Worm (Caenorhabditis elegans) whole organism, L4/young adult: Measurements from ENCODE around the gene pigm-1.

Experiments
- W03F9.2 ChIP-seq: fragments of 150-350 bp; optimal IDR thresholded peaks from 2 replicates; lab custom pipeline; 2014; ENCODE audit warnings: missing biosample characterization, missing genetic modification characterization
- dao-5 ChIP-seq: sonication (generic microtip); optimal IDR thresholded peaks from 2 replicates; lab custom pipeline; 2016; ENCODE audit warnings: missing genotype, missing genetic modification characterization, moderate library complexity, missing compliant biosample characterization
- him-1 ChIP-seq: sonication (generic microtip); optimal IDR thresholded peaks from 2 replicates; lab custom pipeline; 2016; ENCODE audit warnings: missing genotype, missing genetic modification reagents, missing genetic modification characterization, missing compliant biosample characterization

DNA sequence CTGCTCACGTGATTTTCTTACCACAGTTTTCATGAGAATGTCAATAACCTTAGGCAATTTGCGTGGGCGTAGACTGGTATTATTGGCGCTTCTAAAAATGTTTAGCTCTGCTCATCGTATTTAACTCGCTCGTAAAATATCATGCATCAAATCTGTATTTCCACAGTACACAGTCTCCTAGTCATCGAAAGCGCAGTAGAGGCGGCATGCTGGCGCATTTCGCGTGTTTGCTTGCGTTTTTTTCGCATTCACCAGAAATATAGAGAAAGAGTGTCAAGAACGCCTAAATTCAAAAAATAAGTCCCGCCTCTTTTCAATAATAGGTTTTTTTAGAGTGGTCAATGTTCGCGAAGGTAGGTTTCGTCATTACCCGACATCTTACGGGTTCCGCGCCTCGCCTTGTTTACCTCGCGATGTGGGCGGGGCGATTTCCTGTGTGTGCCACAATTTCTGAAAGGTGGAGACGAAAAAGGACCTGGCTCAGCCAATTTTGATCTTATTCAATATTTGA, 28.4 kb downstream of the pigm-1 start:
- TF ChIP-seq W03F9.2 = peak; percentile 10
- no peak for TF ChIP-seq dao-5
- no peak for TF ChIP-seq him-1
